Fruit fly (Drosophila melanogaster): ENCODE results near the gene CG17806.
A peak's percentile ranks its signal among the peaks of the same experiment; 100 is the strongest.

CG17806 gene

dm6 chr3R:17798211-17798737 is 4.8 kb downstream of the CG17806 start, which contains the start of gene CG7379 (continued):
- TF ChIP-seq CG11696 (GFP tag; IDR thresholded peaks at IDR 0.05) = no peak
- peak; percentile 93 for TF ChIP-seq HmgZ (tag; optimal IDR thresholded peaks at IDR 0.05)
- TF ChIP-seq CG42726 (GFP tag; IDR thresholded peaks at IDR 0.05; ENCODE audit: partially characterized antibody) = no peak
- peak; percentile 43 to 60 for TF ChIP-seq bsh (GFP tag; optimal IDR thresholded peaks at IDR 0.05)
- TF ChIP-seq gro (GFP tag; optimal IDR thresholded peaks at IDR 0.05) = peak; percentile 83
- peak; percentile 74 for TF ChIP-seq CG1792 (GFP tag; optimal IDR thresholded peaks at IDR 0.05)
- TF ChIP-seq gt (GFP tag; IDR thresholded peaks at IDR 0.05) = peak; percentile 50; the same call in 1 of the 2 replicates
- peak; percentile 72 for TF ChIP-seq Abd-B (GFP tag; optimal IDR thresholded peaks at IDR 0.05)
- peak; percentile 67 for TF ChIP-seq CG33557 (GFP tag; optimal IDR thresholded peaks at IDR 0.05)
- TF ChIP-seq CG31388 (GFP tag; optimal IDR thresholded peaks at IDR 0.05) = peak; percentile 75
- TF ChIP-seq Gsc (GFP tag; IDR thresholded peaks at IDR 0.05) = no peak
- peak; percentile 84 for TF ChIP-seq CG4424 (GFP tag; optimal IDR thresholded peaks at IDR 0.05)
- peak; percentile 55 for TF ChIP-seq unpg (GFP tag; optimal IDR thresholded peaks at IDR 0.05)
- TF ChIP-seq wor (GFP tag; IDR thresholded peaks at IDR 0.05) = peak; percentile 35; the same call in 1 of the 2 replicates
- TF ChIP-seq CG2116 (GFP tag; optimal IDR thresholded peaks at IDR 0.05) = peak; percentile 70
- TF ChIP-seq corto (GFP tag; optimal IDR thresholded peaks at IDR 0.05) = no peak
- TF ChIP-seq MBD-R2 (GFP tag; IDR thresholded peaks at IDR 0.05) = peak; percentile 89
- TF ChIP-seq Mad (GFP tag; optimal IDR thresholded peaks at IDR 0.05) = peak; percentile 83
- TF ChIP-seq Sin3A (optimal IDR thresholded peaks at IDR 0.05) = peak; percentile 69
- peak; percentile 22; the same call in 1 of the 2 replicates for TF ChIP-seq Adf1 (GFP tag; IDR thresholded peaks at IDR 0.05)
- TF ChIP-seq Spps (tag; optimal IDR thresholded peaks at IDR 0.05) = no peak
- TF ChIP-seq dati (GFP tag; IDR thresholded peaks at IDR 0.05) = no peak
- TF ChIP-seq disco-r (GFP tag; optimal IDR thresholded peaks at IDR 0.05) = peak; percentile 40
- peak; percentile 61; the same call in 1 of the 2 replicates for TF ChIP-seq Rx (GFP tag; IDR thresholded peaks at IDR 0.05)
- no peak for TF ChIP-seq CG10565 (GFP tag; optimal IDR thresholded peaks at IDR 0.05)
- TF ChIP-seq CG4328 (GFP tag; optimal IDR thresholded peaks at IDR 0.05) = peak; percentile 74
- peak; percentile 84 for TF ChIP-seq CG30431 (GFP tag; optimal IDR thresholded peaks at IDR 0.05)
- TF ChIP-seq nmo (GFP tag; optimal IDR thresholded peaks at IDR 0.05) = peak; percentile 81
- TF ChIP-seq ci (GFP tag; IDR thresholded peaks at IDR 0.05) = peak; percentile 77
- peak; percentile 75 for TF ChIP-seq CG3995 (GFP tag; optimal IDR thresholded peaks at IDR 0.05)
- TF ChIP-seq CG30403 (GFP tag; optimal IDR thresholded peaks at IDR 0.05) = peak; percentile 90
- peak; percentile 75 for TF ChIP-seq CG13296 (GFP tag; optimal IDR thresholded peaks at IDR 0.05)
- TF ChIP-seq Hand (GFP tag; optimal IDR thresholded peaks at IDR 0.05) = no peak
- TF ChIP-seq Bteb2 (GFP tag; optimal IDR thresholded peaks at IDR 0.05) = peak; percentile 78
- no peak for TF ChIP-seq grn (GFP tag; optimal IDR thresholded peaks at IDR 0.05)
- peak; percentile 83 for TF ChIP-seq cato (GFP tag; optimal IDR thresholded peaks at IDR 0.05; ENCODE audit: borderline replicate concordance)
- TF ChIP-seq hb (GFP tag; IDR thresholded peaks at IDR 0.05; ENCODE audit: partially characterized antibody) = no peak
- TF ChIP-seq ewg (GFP tag; optimal IDR thresholded peaks at IDR 0.05) = peak; percentile 70
- TF ChIP-seq CG6765 (GFP tag; optimal IDR thresholded peaks at IDR 0.05) = peak; percentile 71
- peak; percentile 67 for TF ChIP-seq CG5953 (GFP tag; IDR thresholded peaks at IDR 0.05)
- TF ChIP-seq tll (GFP tag; optimal IDR thresholded peaks at IDR 0.05) = no peak
- TF ChIP-seq CG3281 (GFP tag; optimal IDR thresholded peaks at IDR 0.05) = peak; percentile 83
- TF ChIP-seq Atf-2 (GFP tag; optimal IDR thresholded peaks at IDR 0.05) = peak; percentile 60
- TF ChIP-seq kah (GFP tag; optimal IDR thresholded peaks at IDR 0.05) = no peak
- TF ChIP-seq lilli (GFP tag; optimal IDR thresholded peaks at IDR 0.05) = peak; percentile 89
- TF ChIP-seq sna (GFP tag; IDR thresholded peaks at IDR 0.05; ENCODE audit: partially characterized antibody) = no peak
- TF ChIP-seq CG8944 (GFP tag; optimal IDR thresholded peaks at IDR 0.05) = peak; percentile 74
- peak; percentile 57 for TF ChIP-seq Fer2 (tag; optimal IDR thresholded peaks at IDR 0.05)
- TF ChIP-seq CoRest (tag; optimal IDR thresholded peaks at IDR 0.05) = peak; percentile 85
- TF ChIP-seq CG17912 (GFP tag; optimal IDR thresholded peaks at IDR 0.05) = peak; percentile 49
